Fruit fly (Drosophila melanogaster) whole organism, embryonic: ENCODE results near the gene CG5913.

Experiments used
- Bdp1 ChIP-seq: fragments of 200-800 bp; sonication (Bioruptor generic); optimal IDR thresholded peaks from 3 replicates; lab custom pipeline; 2016; ENCODE audit warnings: missing biosample characterization, missing genetic modification characterization
- Bgb ChIP-seq: fragments of 200-800 bp; sonication (Bioruptor generic); IDR thresholded peaks from 2 replicates; pipeline ENCODE4 v1.3.6; 2022; ENCODE audit warnings: missing biosample characterization, missing genetic modification characterization; ENCODE audit not compliant: partially characterized antibody
- Bteb2 ChIP-seq: fragments of 200-800 bp; sonication (Bioruptor generic); optimal IDR thresholded peaks from 2 replicates; lab custom pipeline; 2016; ENCODE audit warnings: missing biosample characterization, missing genetic modification characterization
- CG10274 ChIP-seq: fragments of 200-800 bp; sonication (Bioruptor generic); optimal IDR thresholded peaks from 3 replicates; lab custom pipeline; 2017; ENCODE audit warnings: missing biosample characterization, mild to moderate bottlenecking, missing genetic modification characterization
- CG10321 ChIP-seq: fragments of 200-800 bp; sonication (Bioruptor generic); IDR thresholded peaks from 2 replicates; pipeline ENCODE4 v1.3.6; 2022; ENCODE audit warnings: missing biosample characterization, missing genetic modification characterization
- CG12391 ChIP-seq: fragments of 200-800 bp; sonication (Bioruptor generic); optimal IDR thresholded peaks from 3 replicates; lab custom pipeline; 2018; ENCODE audit warnings: missing biosample characterization, mild to moderate bottlenecking, missing genetic modification characterization, moderate library complexity
- CG14710 ChIP-seq: fragments of 200-800 bp; sonication (Bioruptor generic); optimal IDR thresholded peaks from 3 replicates; lab custom pipeline; 2019; ENCODE audit warnings: missing biosample characterization, mild to moderate bottlenecking, missing genetic modification characterization, moderate library complexity
- CG1529 ChIP-seq: fragments of 200-800 bp; sonication (Bioruptor generic); optimal IDR thresholded peaks from 3 replicates; lab custom pipeline; 2018; ENCODE audit warnings: missing biosample characterization, missing genetic modification characterization
- CG18262 ChIP-seq: fragments of 200-800 bp; optimal IDR thresholded peaks from 3 replicates; lab custom pipeline; 2019; ENCODE audit warnings: missing biosample characterization, mild to moderate bottlenecking, missing genetic modification characterization, moderate library complexity
- CG18476 ChIP-seq: fragments of 200-800 bp; sonication (Bioruptor generic); optimal IDR thresholded peaks from 2 replicates; lab custom pipeline; 2016; ENCODE audit warnings: missing biosample characterization, mild to moderate bottlenecking, missing genetic modification characterization
- CG18764 ChIP-seq: fragments of 200-800 bp; sonication (Bioruptor generic); optimal IDR thresholded peaks from 3 replicates; lab custom pipeline; 2016; ENCODE audit warnings: missing biosample characterization, missing genetic modification characterization
- CG2875 ChIP-seq: fragments of 200-800 bp; sonication (Bioruptor generic); optimal IDR thresholded peaks from 2 replicates; lab custom pipeline; 2017; ENCODE audit warnings: missing biosample characterization, mild to moderate bottlenecking, missing genetic modification characterization, missing genetic modification reagents
- CG3163 ChIP-seq: fragments of 200-800 bp; sonication (Bioruptor generic); optimal IDR thresholded peaks from 3 replicates; lab custom pipeline; 2016; ENCODE audit warnings: missing biosample characterization, missing genetic modification characterization
- CG3726 ChIP-seq: fragments of 200-800 bp; sonication (Bioruptor generic); IDR thresholded peaks from 3 replicates; pipeline ENCODE4, ENCODE4 v1.3.6; 2022; ENCODE audit warnings: missing biosample characterization, missing genetic modification characterization
- CG6683 ChIP-seq: fragments of 200-800 bp; sonication (Bioruptor generic); optimal IDR thresholded peaks from 2 replicates; lab custom pipeline; 2017; ENCODE audit warnings: missing biosample characterization, mild to moderate bottlenecking, missing genetic modification characterization, missing genetic modification reagents
- CG7786 ChIP-seq: fragments of 200-800 bp; sonication (Bioruptor generic); optimal IDR thresholded peaks from 2 replicates; lab custom pipeline; 2016; ENCODE audit warnings: missing biosample characterization, missing genetic modification characterization
- CG7987 ChIP-seq: fragments of 200-800 bp; sonication (Bioruptor generic); optimal IDR thresholded peaks from 2 replicates; lab custom pipeline; 2018; ENCODE audit warnings: missing biosample characterization, mild to moderate bottlenecking, missing genetic modification characterization, moderate library complexity
- CG8388 ChIP-seq: fragments of 200-800 bp; sonication (Bioruptor generic); optimal IDR thresholded peaks from 2 replicates; lab custom pipeline; 2019; ENCODE audit warnings: missing biosample characterization, mild to moderate bottlenecking, missing genetic modification characterization, moderate library complexity
- CG8765 ChIP-seq: fragments of 200-800 bp; sonication (Bioruptor generic); IDR thresholded peaks from 2 replicates; pipeline ENCODE4 v1.3.6; 2022; ENCODE audit warnings: missing biosample characterization, missing genetic modification characterization
- CG8944 ChIP-seq: fragments of 200-800 bp; sonication (Bioruptor generic); optimal IDR thresholded peaks from 3 replicates; lab custom pipeline; 2016; ENCODE audit warnings: missing biosample characterization, missing genetic modification characterization
- Dfd ChIP-seq, 2 experiments: fragments of >200 bp; optimal IDR thresholded peaks; 2 replicates each; lab custom pipeline; 2017; ENCODE audit warnings: missing biosample characterization in 2 of 2, missing genetic modification characterization in 2 of 2
- Dip2 ChIP-seq: fragments of 200-800 bp; sonication (Bioruptor generic); IDR thresholded peaks from 2 replicates; pipeline ENCODE4 v1.3.6; 2022; ENCODE audit warnings: missing biosample characterization, missing genetic modification characterization
- Dll ChIP-seq: fragments of 200-800 bp; sonication (Bioruptor generic); IDR thresholded peaks from 4 replicates; pipeline ENCODE4 v1.3.6; 2022; ENCODE audit warnings: missing biosample characterization, missing genetic modification characterization; ENCODE audit not compliant: partially characterized antibody
- ERR ChIP-seq: fragments of 200-800 bp; sonication (Bioruptor generic); optimal IDR thresholded peaks from 2 replicates; lab custom pipeline; 2016; ENCODE audit warnings: missing biosample characterization, missing genetic modification characterization
- HHEX ChIP-seq: fragments of 200-800 bp; sonication (Bioruptor generic); optimal IDR thresholded peaks from 3 replicates; lab custom pipeline; 2017; ENCODE audit warnings: missing biosample characterization, mild to moderate bottlenecking, missing genetic modification characterization, missing genetic modification reagents
- Hmr ChIP-seq: fragments of 200-800 bp; sonication (Bioruptor generic); optimal IDR thresholded peaks from 3 replicates; lab custom pipeline; 2017; ENCODE audit warnings: mild to moderate bottlenecking, missing biosample characterization, missing genetic modification reagents, missing genetic modification characterization
- Mad ChIP-seq: fragments of 200-800 bp; sonication (Bioruptor generic); optimal IDR thresholded peaks from 2 replicates; lab custom pipeline; 2016; ENCODE audit warnings: missing biosample characterization, missing genetic modification characterization
- Rfx ChIP-seq: fragments of 200-800 bp; sonication (Bioruptor generic); IDR thresholded peaks from 2 replicates; pipeline ENCODE4 v1.3.6; 2022; ENCODE audit warnings: missing biosample characterization, missing genetic modification characterization
- YL-1 ChIP-seq: fragments of 200-800 bp; sonication (Bioruptor generic); optimal IDR thresholded peaks from 3 replicates; lab custom pipeline; 2017; ENCODE audit warnings: missing biosample characterization, mild to moderate bottlenecking, missing genetic modification characterization
- aop ChIP-seq: fragments of 200-800 bp; sonication (Bioruptor generic); IDR thresholded peaks from 2 replicates; pipeline ENCODE4 v1.3.6; 2022; ENCODE audit warnings: missing biosample characterization, missing genetic modification characterization
- ara ChIP-seq: fragments of 200-800 bp; sonication (Bioruptor generic); IDR thresholded peaks from 2 replicates; pipeline ENCODE4 v1.3.6; 2022; ENCODE audit warnings: missing biosample characterization, missing genetic modification characterization
- cad ChIP-seq: fragments of >200 bp; optimal IDR thresholded peaks from 2 replicates; lab custom pipeline; 2017; ENCODE audit warnings: missing biosample characterization, missing genetic modification characterization
- ci ChIP-seq: fragments of 200-800 bp; sonication (Bioruptor generic); IDR thresholded peaks from 3 replicates; pipeline ENCODE4 v1.3.6; 2022; ENCODE audit warnings: missing biosample characterization, missing genetic modification characterization
- fd3F ChIP-seq: fragments of 200-800 bp; sonication (Bioruptor generic); optimal IDR thresholded peaks from 2 replicates; lab custom pipeline; 2018; ENCODE audit warnings: missing biosample characterization, mild to moderate bottlenecking, missing genetic modification characterization, moderate library complexity
- fu2 ChIP-seq: fragments of 200-800 bp; sonication (Bioruptor generic); optimal IDR thresholded peaks from 2 replicates; lab custom pipeline; 2016; ENCODE audit warnings: missing biosample characterization, missing genetic modification characterization
- gt ChIP-seq: fragments of 200-800 bp; sonication (Bioruptor generic); IDR thresholded peaks from 2 replicates; pipeline ENCODE4 v1.3.6; 2022; ENCODE audit warnings: missing biosample characterization, missing genetic modification characterization
- ham ChIP-seq: fragments of 200-800 bp; sonication (Bioruptor generic); IDR thresholded peaks from 2 replicates; pipeline ENCODE4 v1.3.6; 2022; ENCODE audit warnings: missing biosample characterization, missing genetic modification characterization
- kah ChIP-seq: fragments of 200-800 bp; sonication (Bioruptor generic); optimal IDR thresholded peaks from 2 replicates; lab custom pipeline; 2018; ENCODE audit warnings: missing biosample characterization, mild to moderate bottlenecking, missing genetic modification characterization
- kay ChIP-seq: fragments of 200-800 bp; sonication (Bioruptor generic); optimal IDR thresholded peaks from 2 replicates; lab custom pipeline; 2016; ENCODE audit warnings: missing biosample characterization, missing genetic modification characterization
- otp ChIP-seq: fragments of 200-800 bp; sonication (Bioruptor generic); IDR thresholded peaks from 3 replicates; pipeline ENCODE4, ENCODE4 v1.3.6; 2022; ENCODE audit warnings: missing biosample characterization, missing genetic modification characterization
- pb ChIP-seq: fragments of 200-800 bp; sonication (Bioruptor generic); optimal IDR thresholded peaks from 3 replicates; lab custom pipeline; 2016; ENCODE audit warnings: missing biosample characterization, missing genetic modification characterization
- pfk ChIP-seq: fragments of 200-800 bp; sonication (Bioruptor generic); optimal IDR thresholded peaks from 2 replicates; lab custom pipeline; 2018; ENCODE audit warnings: missing biosample characterization, mild to moderate bottlenecking, missing genetic modification characterization, moderate library complexity
- pzg ChIP-seq: fragments of 200-800 bp; sonication (Bioruptor generic); optimal IDR thresholded peaks from 3 replicates; lab custom pipeline; 2018; ENCODE audit warnings: missing biosample characterization, mild to moderate bottlenecking, missing genetic modification characterization, moderate library complexity
- ro ChIP-seq: fragments of 200-800 bp; sonication (Bioruptor generic); IDR thresholded peaks from 2 replicates; pipeline ENCODE4 v1.3.6; 2022; ENCODE audit warnings: missing biosample characterization, missing genetic modification characterization
- seq ChIP-seq: fragments of 200-800 bp; sonication (Bioruptor generic); IDR thresholded peaks from 2 replicates; pipeline ENCODE4 v1.3.6; 2022; ENCODE audit warnings: missing biosample characterization, missing genetic modification characterization
- sim ChIP-seq: fragments of 200-800 bp; sonication (Bioruptor generic); IDR thresholded peaks from 2 replicates; pipeline ENCODE4 v1.3.6; 2022; ENCODE audit warnings: missing biosample characterization, missing genetic modification characterization
- tio ChIP-seq: fragments of 200-800 bp; sonication (Bioruptor generic); optimal IDR thresholded peaks from 2 replicates; lab custom pipeline; 2017; ENCODE audit warnings: missing biosample characterization, missing genetic modification characterization, inconsistent platforms
- tx ChIP-seq: fragments of 200-800 bp; sonication (Bioruptor generic); optimal IDR thresholded peaks from 2 replicates; lab custom pipeline; 2016; ENCODE audit warnings: missing biosample characterization, missing genetic modification characterization
- vnd ChIP-seq: fragments of 200-800 bp; sonication (Bioruptor generic); IDR thresholded peaks from 3 replicates; pipeline ENCODE4 v1.3.6; 2022; ENCODE audit warnings: missing biosample characterization, missing genetic modification characterization; ENCODE audit not compliant: partially characterized antibody
- zen ChIP-seq: fragments of 200-800 bp; sonication (Bioruptor generic); optimal IDR thresholded peaks from 3 replicates; lab custom pipeline; 2018; ENCODE audit warnings: missing biosample characterization, mild to moderate bottlenecking, missing genetic modification characterization, moderate library complexity

CG5913 gene

DNA sequence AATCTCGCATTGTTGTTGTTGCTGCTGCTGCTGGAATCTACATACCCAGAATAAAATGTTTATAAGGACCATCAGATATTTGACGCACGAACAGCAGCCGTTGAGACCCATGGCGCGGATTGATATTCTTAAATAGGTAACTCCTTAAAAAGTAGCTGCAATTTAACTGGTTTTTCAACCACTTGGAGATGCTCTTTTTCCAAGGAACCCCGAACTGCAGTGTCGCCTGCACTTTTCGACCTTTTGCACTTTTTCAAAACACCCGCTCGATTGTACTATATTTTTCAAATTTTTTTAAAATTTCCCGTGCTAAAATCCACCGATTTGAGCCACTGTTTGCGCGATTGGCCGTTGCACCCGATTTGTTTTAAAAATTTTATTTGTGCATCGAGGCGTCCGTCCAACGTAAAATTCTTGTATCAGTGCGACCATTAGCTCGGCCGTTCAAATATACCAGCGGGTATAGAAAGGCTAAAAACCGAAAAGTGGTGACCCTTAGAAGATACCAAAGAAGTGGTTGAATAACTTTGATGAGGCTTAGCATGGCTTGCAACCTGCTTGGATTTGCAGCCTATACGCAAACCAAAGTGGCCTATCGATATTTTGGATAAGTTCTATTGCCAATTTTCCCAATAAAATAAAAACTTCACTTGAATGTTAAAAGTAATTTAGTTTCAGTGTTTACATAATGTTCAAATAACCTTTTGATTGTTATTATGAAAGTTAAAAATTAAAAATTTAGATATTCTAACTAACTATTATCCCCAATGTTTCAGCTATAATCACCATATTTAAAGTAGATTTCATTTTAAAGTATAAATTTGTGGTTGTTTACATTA is 12.1 kb upstream of the CG5913 start, which contains the start of gene Tsp96F (continued):
- TF ChIP-seq ara (GFP tag; lab: Robert Waterston, UW) (no peak), CG8765 (no peak), YL-1 (GFP tag; lab: Kevin White, UChicago) (no peak), CG6683 (GFP tag; lab: Kevin White, UChicago) (no peak), sim (GFP tag; lab: Robert Waterston, UW) (no peak), ERR (GFP tag; lab: Kevin White, UChicago) (no peak), HHEX (GFP tag; lab: Kevin White, UChicago) (no peak), CG18262 (tag; lab: Kevin White, UChicago) (no peak), Bdp1 (GFP tag; lab: Kevin White, UChicago) (no peak), CG14710 (tag; lab: Kevin White, UChicago) (peak; percentile 53), fu2 (GFP tag; lab: Kevin White, UChicago) (no peak), zen (tag; lab: Kevin White, UChicago) (peak; percentile 8), pzg (GFP tag; lab: Kevin White, UChicago) (peak; percentile 96), ro (no peak), kah (GFP tag; lab: Kevin White, UChicago) (peak; percentile 40), CG8944 (peak; percentile 0), CG1529 (GFP tag; lab: Kevin White, UChicago) (no peak), ham (GFP tag; lab: Robert Waterston, UW) (no peak), CG12391 (tag; lab: Kevin White, UChicago) (no peak), Bteb2 (GFP tag; lab: Kevin White, UChicago) (no peak), Bgb (GFP tag; lab: Robert Waterston, UW) (peak; percentile 71), Dfd (GFP tag; optimal IDR thresholded peaks at IDR 0.05; lab: Kevin White, UChicago) (no peak), Rfx (GFP tag; lab: Robert Waterston, UW) (peak; percentile 35; the same call in 1 of the 2 replicates), CG8388 (GFP tag; lab: Kevin White, UChicago) (no peak), CG3163 (GFP tag; lab: Kevin White, UChicago) (no peak), aop (GFP tag; lab: Robert Waterston, UW) (no peak), seq (GFP tag; lab: Robert Waterston, UW) (0 out of 2 replicates have a peak, but pooled peaks have one; percentile 10), cad (no peak), kay (no peak), CG18476 (GFP tag; lab: Kevin White, UChicago) (no peak), fd3F (GFP tag; lab: Kevin White, UChicago) (no peak), CG3726 (GFP tag; lab: Robert Waterston, UW) (no peak), CG10321 (GFP tag; lab: Robert Waterston, UW) (no peak), Hmr (GFP tag; lab: Kevin White, UChicago) (peak; percentile 53), CG18764 (GFP tag; lab: Kevin White, UChicago) (no peak), CG10274 (GFP tag; lab: Kevin White, UChicago) (no peak), CG2875 (GFP tag; lab: Kevin White, UChicago) (no peak), vnd (GFP tag; lab: Robert Waterston, UW) (no peak), ci (GFP tag; lab: Robert Waterston, UW) (no peak; the same call in 2 of the 3 replicates), Mad (GFP tag; lab: Kevin White, UChicago) (no peak), Dip2 (no peak), pb (GFP tag; lab: Kevin White, UChicago) (no peak), CG7786 (GFP tag; lab: Kevin White, UChicago) (no peak), Dll (GFP tag; lab: Robert Waterston, UW) (peak; percentile 68; the same call in 3 of the 4 replicates), pfk (GFP tag; lab: Kevin White, UChicago) (peak; percentile 10), otp (no peak), tx (GFP tag; lab: Kevin White, UChicago) (no peak), gt (no peak), CG7987 (GFP tag; lab: Kevin White, UChicago) (peak; percentile 4), tio (GFP tag; lab: Kevin White, UChicago) (no peak)
